Fruit fly (Drosophila melanogaster) whole organism: ENCODE measurements around the gene Kah.

Experiments used
- CG8478 ChIP-seq: fragments of >200 bp; optimal IDR thresholded peaks from 2 replicates; lab custom pipeline; 2018; ENCODE audit warnings: inconsistent platforms
- Dll ChIP-seq: fragments of >200 bp; optimal IDR thresholded peaks from 2 replicates; lab custom pipeline; 2017
- EcR ChIP-seq, 2 experiments: fragments of >200 bp; optimal IDR thresholded peaks; 2 replicates each; lab custom pipeline; 2017; ENCODE audit warnings: missing biosample characterization in 2 of 2, missing genetic modification characterization in 2 of 2, missing genetic modification reagents in 2 of 2
- pan ChIP-seq: fragments of >200 bp; optimal IDR thresholded peaks from 2 replicates; lab custom pipeline; 2017
- psq ChIP-seq: fragments of >200 bp; optimal IDR thresholded peaks from 2 replicates; lab custom pipeline; 2017
- usp ChIP-seq: fragments of >200 bp; optimal IDR thresholded peaks from 2 replicates; lab custom pipeline; 2017; ENCODE audit warnings: missing biosample characterization, missing genetic modification characterization, mixed read lengths

Gene Kah

DNA sequence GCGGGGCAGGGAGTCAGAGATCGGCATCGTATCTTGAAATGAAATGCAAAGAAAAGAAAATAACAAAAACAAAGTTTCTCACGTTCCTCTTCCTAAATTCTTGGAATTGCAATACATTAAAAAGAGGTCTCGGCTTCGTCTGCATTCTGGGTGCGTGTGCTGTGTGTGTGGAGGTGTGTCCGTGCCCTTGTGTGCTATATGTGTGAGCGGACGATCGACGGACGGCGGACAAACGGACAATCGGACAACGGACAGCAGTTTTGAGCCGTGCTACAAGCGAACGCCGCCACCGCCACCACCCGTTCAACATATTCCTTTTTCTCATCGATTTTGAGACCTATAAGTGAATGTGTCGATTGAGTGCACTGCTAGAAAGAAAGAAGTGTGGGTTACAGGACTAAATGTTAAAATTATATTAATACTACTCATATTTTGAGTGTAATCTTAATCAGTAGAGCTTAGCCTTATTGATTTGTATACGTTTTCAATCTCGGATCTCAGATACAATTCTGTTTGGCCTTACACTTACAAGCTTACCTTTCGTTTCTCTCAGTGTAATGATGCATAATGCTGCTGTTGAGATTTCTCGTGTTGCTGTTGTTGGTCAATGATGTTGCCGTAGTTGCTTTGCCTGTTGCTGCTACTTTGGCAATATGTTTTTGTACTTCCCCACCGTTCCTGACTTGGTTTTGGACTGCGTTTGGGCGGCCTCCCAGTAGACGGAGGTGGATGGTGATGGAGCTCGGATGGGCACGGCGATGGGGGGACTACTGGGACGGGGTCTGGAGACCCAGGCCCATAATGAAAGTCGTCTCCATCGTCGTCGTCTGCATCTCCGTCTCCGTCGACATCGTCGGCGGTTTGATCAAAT lies 32.3 kb upstream of the Kah start:
- TF ChIP-seq Dll (lab: Kevin White, UChicago) (peak; percentile 48), EcR (GFP tag; optimal IDR thresholded peaks at IDR 0.05; lab: Kevin White, UChicago) (no peak)

DNA sequence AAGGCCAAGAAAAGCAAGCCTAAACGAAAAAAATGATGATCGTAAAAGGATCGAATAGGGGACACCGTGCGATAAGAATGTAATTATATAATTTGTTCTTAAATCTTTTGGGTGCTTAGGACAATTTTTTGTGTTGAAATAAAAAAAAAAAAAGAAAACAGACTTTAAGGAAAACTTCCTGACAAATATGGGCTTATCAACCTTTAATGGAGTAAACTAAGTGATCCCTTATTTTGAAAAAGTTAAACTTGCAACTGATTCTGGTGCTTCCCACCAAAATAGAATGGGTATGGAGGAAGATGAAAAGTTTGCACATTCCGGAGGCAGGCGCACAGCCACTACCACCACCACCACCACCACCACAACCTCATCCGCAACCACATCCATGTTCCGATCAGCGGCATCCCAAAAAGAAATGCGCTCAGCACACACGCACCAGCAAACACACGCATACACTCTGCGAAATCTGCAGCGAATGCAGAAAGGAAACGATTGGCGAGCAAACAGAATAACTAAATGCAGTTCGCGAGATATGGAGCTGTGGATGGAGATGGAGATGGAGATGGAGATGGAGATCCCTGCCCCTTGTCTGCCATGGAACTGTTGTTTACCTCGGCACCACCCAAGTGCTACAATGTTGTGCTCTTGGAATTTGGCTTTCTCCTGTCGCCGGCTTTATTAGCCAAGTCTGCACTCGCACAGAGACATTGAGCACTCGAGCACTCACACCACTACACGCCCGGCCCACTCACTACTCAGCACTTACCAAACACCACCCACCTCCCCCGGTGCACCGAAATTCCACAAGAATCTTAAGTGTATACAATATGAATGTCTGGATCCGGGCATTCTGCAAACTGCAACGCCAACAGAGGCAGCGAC lies 30.6 kb upstream of the Kah start:
- TF ChIP-seq psq (lab: Kevin White, UChicago): no peak
- TF ChIP-seq usp (GFP tag; lab: Kevin White, UChicago): no peak
- TF ChIP-seq pan (lab: Kevin White, UChicago): peak; percentile 86
- TF ChIP-seq CG8478 (lab: Kevin White, UChicago): no peak
- TF ChIP-seq EcR (GFP tag; optimal IDR thresholded peaks at IDR 0.05; lab: Kevin White, UChicago): no peak
- no peak for TF ChIP-seq Dll (lab: Kevin White, UChicago)

DNA sequence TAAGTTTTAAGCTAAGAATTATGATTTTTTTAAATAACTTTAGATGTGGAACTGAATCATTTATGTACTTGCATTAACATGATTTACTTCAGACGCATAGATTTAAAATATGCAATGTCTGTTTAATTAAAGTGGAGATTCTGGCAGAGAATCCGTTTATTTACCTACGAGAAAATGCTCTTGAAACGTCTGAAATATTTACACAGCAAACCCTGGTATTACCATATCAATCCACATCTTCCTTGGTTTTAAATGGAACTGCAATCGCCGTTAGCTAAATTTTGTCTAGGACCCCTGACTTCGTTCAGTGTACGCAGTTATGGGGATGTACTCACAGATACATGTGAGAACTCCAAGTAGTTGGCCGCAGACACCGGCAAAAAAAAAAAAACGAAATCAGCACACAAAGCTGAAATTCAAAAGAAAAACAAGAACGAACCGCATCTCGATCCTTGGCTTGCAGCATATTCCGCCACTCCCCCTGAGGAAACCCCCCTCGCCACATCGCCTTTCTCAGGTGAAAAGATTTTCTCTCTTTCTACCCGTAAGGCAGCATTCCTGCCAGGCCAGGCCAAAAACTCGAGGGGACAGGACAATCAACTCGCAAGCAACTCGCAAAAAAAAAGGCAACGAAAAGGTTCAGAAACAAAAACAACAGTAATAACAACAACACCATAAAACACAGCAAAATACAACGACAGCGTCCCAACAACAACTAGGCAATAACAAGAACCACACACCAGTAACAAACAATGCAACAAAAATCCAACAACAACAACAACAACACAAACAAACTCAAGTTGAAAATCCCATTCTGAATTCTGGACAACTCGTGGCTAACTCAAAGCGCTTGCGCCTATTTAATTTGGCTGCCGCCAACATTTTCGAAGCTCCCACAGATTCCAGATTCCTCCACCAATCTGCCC lies 29.5 kb upstream of the Kah start:
- TF ChIP-seq EcR (GFP tag; optimal IDR thresholded peaks at IDR 0.05; lab: Kevin White, UChicago) (peak in 1 of 2 experiments; percentile 85), Dll (lab: Kevin White, UChicago) (peak; percentile 55), psq (lab: Kevin White, UChicago) (no peak), CG8478 (lab: Kevin White, UChicago) (no peak)

DNA sequence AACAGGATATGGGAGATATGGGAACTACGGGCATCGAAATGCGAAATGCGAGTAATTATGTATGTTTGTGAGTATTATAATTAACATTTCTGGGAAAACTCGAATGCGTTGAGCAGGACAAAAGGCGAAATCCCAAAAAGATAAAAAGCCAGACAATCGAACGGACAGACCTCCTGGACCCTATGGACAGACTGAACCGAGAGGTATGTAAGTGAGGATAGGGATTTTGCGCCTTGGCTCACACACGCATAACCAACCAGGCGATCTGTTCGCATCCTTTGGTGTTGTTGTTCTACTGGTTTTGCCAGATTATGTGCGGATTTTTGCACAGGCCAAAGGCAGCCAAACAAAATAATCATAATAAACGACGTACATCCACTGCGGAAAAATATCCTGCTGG lies 28.9 kb upstream of the Kah start:
- no peak for TF ChIP-seq pan (lab: Kevin White, UChicago)
- no peak for TF ChIP-seq Dll (lab: Kevin White, UChicago)
- no peak for TF ChIP-seq usp (GFP tag; lab: Kevin White, UChicago)
- TF ChIP-seq psq (lab: Kevin White, UChicago): no peak
- no peak for TF ChIP-seq EcR (GFP tag; optimal IDR thresholded peaks at IDR 0.05; lab: Kevin White, UChicago)
- TF ChIP-seq CG8478 (lab: Kevin White, UChicago): no peak

DNA sequence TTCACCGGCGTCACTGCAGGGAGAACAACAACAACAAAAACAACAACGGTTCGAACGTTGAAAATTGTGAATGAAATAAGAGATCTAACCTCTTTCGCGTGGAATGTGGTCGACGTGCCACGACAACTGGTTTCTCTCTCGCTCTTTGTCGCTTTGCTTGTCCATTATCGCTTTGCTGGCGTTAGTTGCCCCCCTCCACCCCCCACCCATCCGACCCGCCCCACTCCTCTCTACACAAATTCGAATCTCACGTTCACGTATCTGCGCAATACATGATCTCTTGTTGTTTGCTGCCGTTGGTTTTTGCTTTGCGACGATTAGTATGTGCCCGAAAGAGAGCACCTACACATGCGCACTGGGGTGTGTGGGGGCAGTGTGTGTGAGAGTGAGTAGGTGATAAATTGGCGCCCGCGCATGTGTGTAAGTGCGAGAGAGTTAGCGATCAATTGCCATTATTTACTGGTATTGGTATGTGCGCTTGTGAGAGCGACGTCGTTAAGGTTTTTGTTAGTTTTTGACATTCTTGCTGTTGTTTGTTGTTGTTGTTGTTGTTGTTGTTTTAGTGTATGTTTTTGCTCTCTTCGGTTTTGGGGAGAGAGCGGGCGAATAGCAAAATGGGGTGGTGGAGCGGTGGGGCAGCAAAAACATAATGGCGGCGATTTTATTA lies 27.5 kb upstream of the Kah start:
- peak; percentile 77 for TF ChIP-seq Dll (lab: Kevin White, UChicago)
- peak; percentile 15 for TF ChIP-seq CG8478 (lab: Kevin White, UChicago)
- no peak for TF ChIP-seq EcR (GFP tag; optimal IDR thresholded peaks at IDR 0.05; lab: Kevin White, UChicago)
- TF ChIP-seq psq (lab: Kevin White, UChicago): no peak
- TF ChIP-seq pan (lab: Kevin White, UChicago): no peak

DNA sequence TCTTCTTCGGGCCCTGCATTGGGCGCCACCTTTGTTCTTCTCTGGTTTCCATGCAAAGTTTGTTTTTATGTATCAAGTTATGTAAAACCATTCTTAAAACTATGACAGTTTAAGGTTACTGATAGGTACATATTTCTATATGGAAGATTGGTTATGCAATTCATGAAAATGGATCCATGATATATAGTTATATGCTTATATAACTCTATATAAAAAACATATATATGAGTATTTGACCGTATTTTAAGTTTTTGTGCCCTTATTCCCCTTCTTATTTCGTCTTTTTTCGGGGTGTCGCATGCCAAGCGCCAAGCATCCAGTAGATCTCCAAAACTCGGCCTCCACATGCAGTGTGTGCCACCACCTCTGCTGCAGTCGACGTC lies 27.0 kb upstream of the Kah start:
- TF ChIP-seq psq (lab: Kevin White, UChicago) (no peak), Dll (lab: Kevin White, UChicago) (no peak), CG8478 (lab: Kevin White, UChicago) (no peak), pan (lab: Kevin White, UChicago) (no peak), usp (GFP tag; lab: Kevin White, UChicago) (no peak), EcR (GFP tag; optimal IDR thresholded peaks at IDR 0.05; lab: Kevin White, UChicago) (no peak)

DNA sequence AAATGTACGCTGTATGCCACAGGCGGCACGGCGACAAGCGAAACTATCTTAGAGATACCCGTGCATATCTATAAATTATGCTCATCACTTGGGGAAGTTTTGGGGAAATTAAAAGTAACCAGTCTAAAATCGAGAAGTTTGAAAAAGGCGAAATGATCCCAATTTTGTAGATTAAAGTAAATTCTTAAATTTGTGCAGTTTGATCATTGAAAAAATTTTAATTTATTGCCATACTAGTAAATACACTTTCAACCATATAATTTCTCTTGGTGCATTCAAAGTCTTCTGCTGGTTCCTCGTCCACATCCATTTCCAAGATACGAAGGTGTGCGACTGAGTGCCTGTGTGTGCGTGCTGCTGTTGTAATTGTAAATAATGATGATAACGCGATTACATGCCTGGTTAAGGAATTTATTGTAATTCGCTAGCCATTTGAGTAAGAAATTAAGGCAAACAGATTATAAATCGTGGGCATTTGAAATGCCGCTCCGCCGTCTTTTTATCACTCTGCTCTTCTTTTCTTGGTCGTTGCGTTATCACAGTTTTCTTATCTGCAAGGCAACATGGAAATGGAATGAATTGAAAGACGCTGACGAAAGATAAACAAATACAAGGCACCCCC lies 26.5 kb upstream of the Kah start:
- TF ChIP-seq Dll (lab: Kevin White, UChicago): no peak
- no peak for TF ChIP-seq psq (lab: Kevin White, UChicago)
- no peak for TF ChIP-seq pan (lab: Kevin White, UChicago)
- TF ChIP-seq usp (GFP tag; lab: Kevin White, UChicago): no peak
- no peak for TF ChIP-seq EcR (GFP tag; optimal IDR thresholded peaks at IDR 0.05; lab: Kevin White, UChicago)
- TF ChIP-seq CG8478 (lab: Kevin White, UChicago): no peak

DNA sequence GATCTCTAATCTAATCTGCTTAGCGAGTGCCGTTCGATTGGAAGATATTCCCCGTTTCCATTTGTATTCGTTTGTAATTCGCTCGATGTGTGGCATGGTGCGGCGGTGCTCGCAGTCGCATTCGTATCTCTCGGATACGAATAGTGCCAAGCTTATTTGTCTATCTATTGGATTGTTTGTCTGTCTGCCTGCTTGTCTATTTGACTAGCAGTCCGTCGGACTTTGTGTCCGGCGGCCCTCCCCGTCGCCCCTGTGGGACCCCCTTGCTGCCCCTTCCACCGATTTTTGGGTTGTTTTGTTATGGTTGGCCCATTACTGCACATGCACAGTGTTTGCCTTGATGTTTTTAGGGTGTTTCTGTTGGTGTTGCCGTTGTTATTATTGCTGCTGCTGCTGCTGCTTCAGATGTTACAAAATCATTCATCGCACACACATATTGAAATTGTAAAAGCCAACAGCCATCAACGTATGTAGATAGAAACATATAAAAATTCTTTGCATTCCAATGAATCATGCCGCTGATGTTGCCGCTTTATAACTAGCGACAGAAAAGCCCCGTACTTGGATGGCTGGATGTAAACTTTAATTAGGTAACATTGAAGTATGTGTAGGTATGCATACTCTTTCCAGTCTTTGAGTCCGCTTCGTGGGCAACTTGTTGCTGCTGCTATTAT lies 25.8 kb upstream of the Kah start:
- TF ChIP-seq Dll (lab: Kevin White, UChicago) (no peak), CG8478 (lab: Kevin White, UChicago) (no peak), pan (lab: Kevin White, UChicago) (no peak), psq (lab: Kevin White, UChicago) (no peak), EcR (GFP tag; optimal IDR thresholded peaks at IDR 0.05; lab: Kevin White, UChicago) (no peak), usp (GFP tag; lab: Kevin White, UChicago) (no peak)

DNA sequence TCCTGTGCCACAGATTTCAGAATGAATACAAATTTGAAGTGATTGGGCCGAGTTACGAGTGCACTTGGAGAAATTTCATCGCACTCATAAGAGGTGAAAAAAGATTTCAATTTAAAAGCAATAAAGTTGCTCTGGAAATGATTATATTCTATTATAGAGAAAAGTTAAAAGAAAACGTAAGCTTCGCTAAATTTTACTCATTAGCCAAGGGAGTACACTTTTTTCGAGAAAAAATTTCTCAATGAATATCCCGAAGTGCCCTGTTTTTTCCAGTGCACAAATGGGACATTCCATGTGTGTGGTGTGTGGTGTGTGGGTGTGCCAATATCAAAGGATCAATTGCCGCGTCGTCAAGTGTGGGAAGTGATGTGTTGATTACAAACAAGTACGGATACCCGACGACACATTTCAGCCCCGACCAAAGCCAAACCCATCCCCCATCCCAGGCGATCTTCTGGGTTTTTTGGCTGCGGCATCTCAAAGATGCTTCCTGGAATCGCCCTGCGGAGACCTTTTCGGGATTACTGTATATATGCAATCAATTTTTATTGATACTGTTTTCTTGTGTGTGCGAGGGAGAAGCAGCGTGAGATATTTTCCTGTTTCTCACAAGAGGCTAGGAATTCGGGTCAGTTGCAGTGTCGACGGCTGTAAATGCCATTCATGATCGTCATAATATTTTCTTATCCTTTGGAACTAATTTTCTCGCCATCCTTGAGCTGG lies 24.7 kb upstream of the Kah start:
- TF ChIP-seq psq (lab: Kevin White, UChicago) (no peak), usp (GFP tag; lab: Kevin White, UChicago) (no peak), EcR (GFP tag; optimal IDR thresholded peaks at IDR 0.05; lab: Kevin White, UChicago) (no peak), pan (lab: Kevin White, UChicago) (no peak), Dll (lab: Kevin White, UChicago) (no peak), CG8478 (lab: Kevin White, UChicago) (no peak)
